Fruit fly (Drosophila melanogaster) whole organism, prepupa: Measurements from ENCODE around the gene CG7115.
A peak's percentile ranks its signal among the peaks of the same experiment; 100 is the strongest.

Source experiments
- Blimp-1 ChIP-seq: fragments of 200-800 bp; sonication (Bioruptor generic); optimal IDR thresholded peaks from 3 replicates; lab custom pipeline; 2017; ENCODE audit warnings: missing biosample characterization, missing genetic modification characterization, mild to moderate bottlenecking, moderate library complexity, missing genetic modification reagents
- CG10669 ChIP-seq: fragments of 200-800 bp; sonication (Bioruptor generic); optimal IDR thresholded peaks from 3 replicates; lab custom pipeline; 2018; ENCODE audit warnings: missing biosample characterization, mild to moderate bottlenecking, missing genetic modification characterization, moderate library complexity
- CG11294 ChIP-seq: fragments of 200-800 bp; sonication (Bioruptor generic); IDR thresholded peaks from 2 replicates; pipeline ENCODE4 v1.3.6; 2022; ENCODE audit warnings: missing biosample characterization, missing genetic modification characterization
- CG11902 ChIP-seq: fragments of 200-800 bp; sonication (Bioruptor generic); optimal IDR thresholded peaks from 3 replicates; lab custom pipeline; 2016; ENCODE audit warnings: missing biosample characterization, missing genetic modification characterization
- CG1621 ChIP-seq: fragments of 200-800 bp; sonication (Bioruptor generic); optimal IDR thresholded peaks from 3 replicates; lab custom pipeline; 2018; ENCODE audit warnings: missing biosample characterization, mild to moderate bottlenecking, missing genetic modification characterization
- CG3032 ChIP-seq: fragments of 200-800 bp; optimal IDR thresholded peaks from 2 replicates; lab custom pipeline; 2019; ENCODE audit warnings: missing biosample characterization, mild to moderate bottlenecking, missing genetic modification characterization, moderate library complexity
- CG34406 ChIP-seq: fragments of 200-800 bp; sonication (Bioruptor generic); optimal IDR thresholded peaks from 3 replicates; lab custom pipeline; 2016; ENCODE audit warnings: missing biosample characterization, missing genetic modification characterization
- CG3919 ChIP-seq: fragments of 200-800 bp; sonication (Bioruptor generic); optimal IDR thresholded peaks from 3 replicates; lab custom pipeline; 2016; ENCODE audit warnings: missing biosample characterization, missing genetic modification characterization
- CG4318 ChIP-seq: fragments of 200-800 bp; sonication (Bioruptor generic); optimal IDR thresholded peaks from 3 replicates; lab custom pipeline; 2017; ENCODE audit warnings: missing biosample characterization, mild to moderate bottlenecking, missing genetic modification characterization
- CG6163 ChIP-seq: fragments of 200-800 bp; sonication (Bioruptor generic); IDR thresholded peaks from 3 replicates; pipeline ENCODE4 v1.3.6; 2022; ENCODE audit warnings: missing biosample characterization, missing genetic modification characterization
- CG6808 ChIP-seq: fragments of 200-800 bp; sonication (Bioruptor generic); optimal IDR thresholded peaks from 3 replicates; lab custom pipeline; 2017; ENCODE audit warnings: missing biosample characterization, missing genetic modification characterization, mild to moderate bottlenecking, moderate library complexity, missing genetic modification reagents
- CG7368 ChIP-seq: fragments of 200-800 bp; sonication (Bioruptor generic); optimal IDR thresholded peaks from 3 replicates; lab custom pipeline; 2016; ENCODE audit warnings: missing biosample characterization, missing genetic modification characterization
- CG8119 ChIP-seq: fragments of 200-800 bp; sonication (Bioruptor generic); IDR thresholded peaks from 3 replicates; pipeline ENCODE4 v1.3.6; 2022; ENCODE audit warnings: missing biosample characterization, missing genetic modification characterization
- CG8319 ChIP-seq: fragments of 200-800 bp; sonication (Bioruptor generic); optimal IDR thresholded peaks from 3 replicates; lab custom pipeline; 2016; ENCODE audit warnings: missing biosample characterization, missing genetic modification characterization
- CG8632 ChIP-seq: fragments of 200-800 bp; sonication (Bioruptor generic); optimal IDR thresholded peaks from 3 replicates; lab custom pipeline; 2016; ENCODE audit warnings: missing biosample characterization, missing genetic modification characterization
- CG9139 ChIP-seq: fragments of 200-800 bp; sonication (Bioruptor generic); optimal IDR thresholded peaks from 3 replicates; lab custom pipeline; 2017; ENCODE audit warnings: missing biosample characterization, mild to moderate bottlenecking, missing genetic modification characterization
- Eip75B ChIP-seq: fragments of 200-800 bp; sonication (Bioruptor generic); optimal IDR thresholded peaks from 3 replicates; lab custom pipeline; 2016; ENCODE audit warnings: missing biosample characterization, missing genetic modification characterization
- Eip93F ChIP-seq: fragments of 200-800 bp; sonication (Bioruptor generic); optimal IDR thresholded peaks from 2 replicates; lab custom pipeline; 2016; ENCODE audit warnings: missing biosample characterization, mild to moderate bottlenecking, missing genetic modification characterization
- Ets21C ChIP-seq: fragments of 200-800 bp; sonication (Bioruptor generic); optimal IDR thresholded peaks from 3 replicates; lab custom pipeline; 2016; ENCODE audit warnings: missing biosample characterization, missing genetic modification characterization
- Ets96B ChIP-seq: fragments of 200-800 bp; optimal IDR thresholded peaks from 2 replicates; lab custom pipeline; 2019; ENCODE audit warnings: missing biosample characterization, mild to moderate bottlenecking, missing genetic modification characterization, moderate library complexity
- Gug ChIP-seq: fragments of 200-800 bp; sonication (Bioruptor generic); IDR thresholded peaks from 2 replicates; pipeline ENCODE4 v1.3.6; 2022; ENCODE audit warnings: missing biosample characterization, missing genetic modification characterization
- Hr38 ChIP-seq: sonication (Bioruptor generic); optimal IDR thresholded peaks from 2 replicates; lab custom pipeline; 2016; ENCODE audit warnings: missing biosample characterization, missing genetic modification characterization
- Hr39 ChIP-seq: fragments of 200-800 bp; sonication (Bioruptor generic); optimal IDR thresholded peaks from 2 replicates; lab custom pipeline; 2016; ENCODE audit warnings: missing biosample characterization, missing genetic modification characterization
- Hr4 ChIP-seq: fragments of 200-800 bp; sonication (Bioruptor generic); optimal IDR thresholded peaks from 3 replicates; lab custom pipeline; 2016; ENCODE audit warnings: missing biosample characterization, missing genetic modification characterization
- Met ChIP-seq: fragments of 200-800 bp; sonication (Bioruptor generic); optimal IDR thresholded peaks from 3 replicates; lab custom pipeline; 2016; ENCODE audit warnings: missing biosample characterization, missing genetic modification characterization
- OdsH ChIP-seq: fragments of 200-800 bp; sonication (Bioruptor generic); optimal IDR thresholded peaks from 3 replicates; lab custom pipeline; 2016; ENCODE audit warnings: missing biosample characterization, missing genetic modification characterization
- Smox ChIP-seq: fragments of 200-800 bp; sonication (Bioruptor generic); optimal IDR thresholded peaks from 3 replicates; lab custom pipeline; 2016; ENCODE audit warnings: missing biosample characterization, missing genetic modification characterization
- Sox14 ChIP-seq: fragments of 200-800 bp; sonication (Bioruptor generic); optimal IDR thresholded peaks from 3 replicates; lab custom pipeline; 2016; ENCODE audit warnings: missing biosample characterization, missing genetic modification characterization
- Sox15 ChIP-seq: fragments of 200-800 bp; sonication (Bioruptor generic); optimal IDR thresholded peaks from 3 replicates; lab custom pipeline; 2016; ENCODE audit warnings: missing biosample characterization, missing genetic modification characterization
- achi ChIP-seq: fragments of 200-800 bp; sonication (Bioruptor generic); optimal IDR thresholded peaks from 3 replicates; lab custom pipeline; 2016; ENCODE audit warnings: missing biosample characterization, missing genetic modification characterization
- cyc ChIP-seq: fragments of 200-800 bp; sonication (Bioruptor generic); optimal IDR thresholded peaks from 3 replicates; lab custom pipeline; 2016; ENCODE audit warnings: missing biosample characterization, missing genetic modification characterization
- dac ChIP-seq: fragments of 200-800 bp; sonication (Bioruptor generic); optimal IDR thresholded peaks from 2 replicates; lab custom pipeline; 2017; ENCODE audit warnings: missing biosample characterization, mild to moderate bottlenecking, missing genetic modification characterization
- dsx ChIP-seq: fragments of 200-800 bp; optimal IDR thresholded peaks from 3 replicates; lab custom pipeline; 2019; ENCODE audit warnings: missing biosample characterization, mild to moderate bottlenecking, missing genetic modification characterization, moderate library complexity; ENCODE audit not compliant: poor library complexity, severe bottlenecking
- esn ChIP-seq: fragments of 200-800 bp; sonication (Bioruptor generic); optimal IDR thresholded peaks from 2 replicates; lab custom pipeline; 2016; ENCODE audit warnings: missing biosample characterization, mild to moderate bottlenecking, missing genetic modification characterization, moderate library complexity
- fd59A ChIP-seq: fragments of 200-800 bp; sonication (Bioruptor generic); optimal IDR thresholded peaks from 2 replicates; lab custom pipeline; 2017; ENCODE audit warnings: missing biosample characterization, mild to moderate bottlenecking, missing genetic modification characterization, missing genetic modification reagents
- fkh ChIP-seq: fragments of 200-800 bp; sonication (Bioruptor generic); optimal IDR thresholded peaks from 3 replicates; lab custom pipeline; 2017; ENCODE audit warnings: missing biosample characterization, mild to moderate bottlenecking, missing genetic modification characterization, moderate library complexity
- net ChIP-seq: fragments of 200-800 bp; sonication (Bioruptor generic); optimal IDR thresholded peaks from 3 replicates; lab custom pipeline; 2016; ENCODE audit warnings: missing biosample characterization, missing genetic modification characterization
- pdm3 ChIP-seq: fragments of 200-800 bp; sonication (Bioruptor generic); optimal IDR thresholded peaks from 3 replicates; lab custom pipeline; 2016; ENCODE audit warnings: missing biosample characterization, missing genetic modification characterization
- salr ChIP-seq, 2 experiments: fragments of 200-800 bp; sonication (Bioruptor generic); optimal IDR thresholded peaks; 3 replicates each; lab custom pipeline; 2016 to 2018; ENCODE audit warnings: missing biosample characterization in 2 of 2, missing genetic modification characterization in 2 of 2, mild to moderate bottlenecking in 1 of 2
- ss ChIP-seq, 2 experiments: fragments of 200-800 bp; sonication (Bioruptor generic); optimal IDR thresholded peaks; 2 replicates in 1 of 2; 3 replicates in 1 of 2; lab custom pipeline; 2017 to 2018; ENCODE audit warnings: mild to moderate bottlenecking in 2 of 2, missing biosample characterization in 2 of 2, missing genetic modification characterization in 2 of 2, moderate library complexity in 1 of 2
- svp ChIP-seq: fragments of 200-800 bp; sonication (Bioruptor generic); peaks from one replicate; lab custom pipeline; 2016; ENCODE audit warnings: missing biosample characterization, missing genetic modification characterization
- topi ChIP-seq: fragments of 200-800 bp; sonication (Bioruptor generic); optimal IDR thresholded peaks from 3 replicates; lab custom pipeline; 2016; ENCODE audit warnings: missing biosample characterization, missing genetic modification characterization
- vri ChIP-seq: fragments of 200-800 bp; sonication (Bioruptor generic); optimal IDR thresholded peaks from 3 replicates; lab custom pipeline; 2016; ENCODE audit warnings: missing biosample characterization, mild to moderate bottlenecking, missing genetic modification characterization

The CG7115 gene

dm6 chr2L:7794689-7795475, 26.1 kb upstream of the CG7115 start:
- TF ChIP-seq Hr39 (GFP tag; lab: Kevin White, UChicago) (no peak), Gug (no peak), CG9139 (no peak), achi (GFP tag; lab: Kevin White, UChicago) (no peak), esn (GFP tag; lab: Kevin White, UChicago) (no peak), CG6163 (GFP tag; lab: Robert Waterston, UW) (no peak), CG8119 (no peak), Blimp-1 (GFP tag; lab: Kevin White, UChicago) (no peak), topi (GFP tag; lab: Kevin White, UChicago) (no peak), CG8319 (GFP tag; lab: Kevin White, UChicago) (no peak), CG7368 (GFP tag; lab: Kevin White, UChicago) (no peak), CG10669 (GFP tag; lab: Kevin White, UChicago) (no peak), dac (no peak), OdsH (GFP tag; lab: Kevin White, UChicago) (no peak), Sox15 (GFP tag; lab: Kevin White, UChicago) (no peak), fd59A (GFP tag; lab: Kevin White, UChicago) (no peak), CG3919 (GFP tag; lab: Kevin White, UChicago) (no peak)

- TF ChIP-seq svp (GFP tag; lab: Kevin White, UChicago) (peak; percentile 35), achi (GFP tag; lab: Kevin White, UChicago) (no peak)
These were observed 25.1 kb upstream of the CG7115 start, which contains the start of gene LKRSDH for dm6 chr2L:7795859-7796258. Gene LKRSDH (minus strand): TSS chr2L:7795959.

- TF ChIP-seq Ets21C (GFP tag; lab: Kevin White, UChicago) = peak; percentile 86
- peak; percentile 86 for TF ChIP-seq Ets96B (tag; lab: Kevin White, UChicago)
- peak; percentile 72 for TF ChIP-seq fkh
- TF ChIP-seq Blimp-1 (GFP tag; lab: Kevin White, UChicago) = peak; percentile 73
- peak; percentile 90 for TF ChIP-seq Hr39 (GFP tag; lab: Kevin White, UChicago)
- no peak for TF ChIP-seq Smox
- TF ChIP-seq Met (GFP tag; lab: Kevin White, UChicago) = peak; percentile 90
- peak; percentile 87 for TF ChIP-seq CG3032 (tag; lab: Kevin White, UChicago)
- TF ChIP-seq topi (GFP tag; lab: Kevin White, UChicago) = peak; percentile 87
- TF ChIP-seq fd59A (GFP tag; lab: Kevin White, UChicago) = peak; percentile 77
- peak; percentile 85 for TF ChIP-seq CG11902 (GFP tag; lab: Kevin White, UChicago)
- peak; percentile 71 for TF ChIP-seq CG34406
- peak; percentile 77 for TF ChIP-seq dsx
- no peak for TF ChIP-seq Eip93F (GFP tag; lab: Kevin White, UChicago)
- peak; percentile 73 for TF ChIP-seq CG4318 (GFP tag; lab: Kevin White, UChicago)
- TF ChIP-seq esn (GFP tag; lab: Kevin White, UChicago) = peak; percentile 90
- TF ChIP-seq cyc = peak; percentile 86
- TF ChIP-seq pdm3 (GFP tag; lab: Kevin White, UChicago) = peak; percentile 86
- TF ChIP-seq CG10669 (GFP tag; lab: Kevin White, UChicago) = peak; percentile 86
- peak; percentile 87 for TF ChIP-seq CG3919 (GFP tag; lab: Kevin White, UChicago)
- TF ChIP-seq achi (GFP tag; lab: Kevin White, UChicago) = peak; percentile 88
- TF ChIP-seq svp (GFP tag; lab: Kevin White, UChicago) = peak; percentile 99
- peak; percentile 83 for TF ChIP-seq CG6808
- TF ChIP-seq CG6163 (GFP tag; lab: Robert Waterston, UW) = peak; percentile 88
- peak; percentile 84 for TF ChIP-seq CG7368 (GFP tag; lab: Kevin White, UChicago)
- TF ChIP-seq Hr38 (GFP tag; lab: Kevin White, UChicago) = no peak
- TF ChIP-seq CG1621 (tag; lab: Kevin White, UChicago) = peak; percentile 79
- TF ChIP-seq Hr4 = peak; percentile 90
- TF ChIP-seq Sox14 = peak; percentile 89
- TF ChIP-seq ss (GFP tag; optimal IDR thresholded peaks at IDR 0.05; lab: Kevin White, UChicago) = peak; percentile 80 to 88
- peak; percentile 89 for TF ChIP-seq OdsH (GFP tag; lab: Kevin White, UChicago)
- TF ChIP-seq Eip75B (GFP tag; lab: Kevin White, UChicago) = peak; percentile 87
- peak; percentile 69 to 83 for TF ChIP-seq salr (GFP tag; optimal IDR thresholded peaks at IDR 0.05; lab: Kevin White, UChicago)
- TF ChIP-seq vri = peak; percentile 70
- peak; percentile 77 for TF ChIP-seq net (GFP tag; lab: Kevin White, UChicago)
- TF ChIP-seq CG8632 (GFP tag; lab: Kevin White, UChicago) = peak; percentile 77
- peak; percentile 84 for TF ChIP-seq CG11294 (GFP tag; lab: Robert Waterston, UW)
These were observed 21.0 kb upstream of the CG7115 start, which contains the start of the genes Herp and r2d2 for dm6 chr2L:7799804-7800433. Gene Herp (minus strand): TSS chr2L:7800058. Gene r2d2 (plus strand): TSS chr2L:7800147.
